Fruit fly (Drosophila melanogaster): ENCODE results near the gene Sfp24Bb.

dm6 chr2L:3695361-3695818, 25.8 kb upstream of the Sfp24Bb start, which contains the start of gene CG16713:
- TF ChIP-seq usp (GFP tag; optimal IDR thresholded peaks at IDR 0.05) (no peak), pan (optimal IDR thresholded peaks at IDR 0.05) (no peak), Dll (optimal IDR thresholded peaks at IDR 0.05) (no peak), CG8478 (optimal IDR thresholded peaks at IDR 0.05) (no peak), EcR (GFP tag; optimal IDR thresholded peaks at IDR 0.05) (no peak), psq (optimal IDR thresholded peaks at IDR 0.05) (no peak)

All from whole organism.